Fruit fly (Drosophila melanogaster): ENCODE data around the gene Tap42.

Tap42 gene

dm6 chr2L:13378488-13378964, 11.1 kb downstream of the Tap42 start, which contains the start of the genes CG9302 and beta'COP:
Gene CG9302 (minus strand): TSS chr2L:13378538.
Gene beta'COP (plus strand): TSS chr2L:13378902.
- peak; percentile 69 for TF ChIP-seq NfI (GFP tag; optimal IDR thresholded peaks at IDR 0.05)
- 0 out of 3 replicates have a peak, but pooled peaks have one; percentile 57 for TF ChIP-seq CG34422 (GFP tag; IDR thresholded peaks at IDR 0.05)
- TF ChIP-seq ham (GFP tag; IDR thresholded peaks at IDR 0.05), result 0 out of 2 replicates have a peak, but pooled peaks have one; percentile 12
- TF ChIP-seq aop (GFP tag; IDR thresholded peaks at IDR 0.05), result no peak
- TF ChIP-seq CG14050 (GFP tag; IDR thresholded peaks at IDR 0.05), result no peak
- peak; percentile 73 for TF ChIP-seq Fer2 (tag; optimal IDR thresholded peaks at IDR 0.05)
- TF ChIP-seq CG3847 (GFP tag; IDR thresholded peaks at IDR 0.05), result peak; percentile 72; the same call in 1 of the 2 replicates
- TF ChIP-seq CG17385 (GFP tag; optimal IDR thresholded peaks at IDR 0.05), result peak; percentile 95
- TF ChIP-seq CG34376 (GFP tag; optimal IDR thresholded peaks at IDR 0.05), result no peak
- TF ChIP-seq tio (GFP tag; optimal IDR thresholded peaks at IDR 0.05), result no peak
- TF ChIP-seq CG11695 (GFP tag; IDR thresholded peaks at IDR 0.05), result no peak
- TF ChIP-seq CG8944 (GFP tag; optimal IDR thresholded peaks at IDR 0.05), result peak; percentile 43
- peak; percentile 81 for TF ChIP-seq CG14710 (tag; optimal IDR thresholded peaks at IDR 0.05)
- TF ChIP-seq Sry-δ (GFP tag; optimal IDR thresholded peaks at IDR 0.05), result peak; percentile 85
- peak; percentile 60; the same call in 1 of the 3 replicates for TF ChIP-seq zfh1 (GFP tag; IDR thresholded peaks at IDR 0.05)
- TF ChIP-seq her (GFP tag; optimal IDR thresholded peaks at IDR 0.05), result no peak
- peak; percentile 73 for TF ChIP-seq ind (GFP tag; optimal IDR thresholded peaks at IDR 0.05)
- no peak for TF ChIP-seq odd (GFP tag; optimal IDR thresholded peaks at IDR 0.05)
- no peak for TF ChIP-seq cwo (GFP tag; optimal IDR thresholded peaks at IDR 0.05)
- TF ChIP-seq stc (GFP tag; IDR thresholded peaks at IDR 0.05), result no peak
- peak; percentile 59 for TF ChIP-seq CHES-1-like (GFP tag; optimal IDR thresholded peaks at IDR 0.05)
- peak; percentile 63 for TF ChIP-seq amos (GFP tag; IDR thresholded peaks at IDR 0.05; ENCODE audit: partially characterized antibody)
- TF ChIP-seq salm (tag; optimal IDR thresholded peaks at IDR 0.05), result no peak
- no peak for TF ChIP-seq ftz-f1 (GFP tag; optimal IDR thresholded peaks at IDR 0.05)
- TF ChIP-seq otp (GFP tag; IDR thresholded peaks at IDR 0.05), result no peak
- no peak for TF ChIP-seq Gsc (GFP tag; IDR thresholded peaks at IDR 0.05)
- peak; percentile 49 for TF ChIP-seq nerfin-1 (tag; optimal IDR thresholded peaks at IDR 0.05)
- TF ChIP-seq Scr (GFP tag; IDR thresholded peaks at IDR 0.05; ENCODE audit: partially characterized antibody), result peak; percentile 80
- no peak for TF ChIP-seq chm (GFP tag; IDR thresholded peaks at IDR 0.05)
- peak; percentile 9 for TF ChIP-seq CG7928 (GFP tag; optimal IDR thresholded peaks at IDR 0.05)
- TF ChIP-seq seq (GFP tag; IDR thresholded peaks at IDR 0.05), result no peak
- TF ChIP-seq CG6683 (GFP tag; optimal IDR thresholded peaks at IDR 0.05), result peak; percentile 14
- TF ChIP-seq CG2202 (tag; optimal IDR thresholded peaks at IDR 0.05), result peak; percentile 10
- no peak for TF ChIP-seq oc (tag; optimal IDR thresholded peaks at IDR 0.05)
- no peak for TF ChIP-seq C15 (GFP tag; IDR thresholded peaks at IDR 0.05)
- TF ChIP-seq usp (GFP tag; optimal IDR thresholded peaks at IDR 0.05), result no peak
- peak; percentile 52 for TF ChIP-seq Xrp1 (GFP tag; IDR thresholded peaks at IDR 0.05)
- peak; percentile 66 for TF ChIP-seq CG4328 (GFP tag; optimal IDR thresholded peaks at IDR 0.05)
- no peak for TF ChIP-seq fd102C (GFP tag; optimal IDR thresholded peaks at IDR 0.05)
- no peak for TF ChIP-seq CG6813 (GFP tag; optimal IDR thresholded peaks at IDR 0.05)
- TF ChIP-seq CG13296 (GFP tag; optimal IDR thresholded peaks at IDR 0.05), result no peak
- peak; percentile 54 for TF ChIP-seq HHEX (GFP tag; optimal IDR thresholded peaks at IDR 0.05)
- peak; percentile 69 for TF ChIP-seq CG30020 (tag; optimal IDR thresholded peaks at IDR 0.05)
- TF ChIP-seq CG9609 (GFP tag; optimal IDR thresholded peaks at IDR 0.05), result no peak
- peak; percentile 86 for TF ChIP-seq sens (GFP tag)
- TF ChIP-seq az2 (GFP tag; optimal IDR thresholded peaks at IDR 0.05), result peak; percentile 71
- TF ChIP-seq Dbx (GFP tag; IDR thresholded peaks at IDR 0.05), result peak; percentile 80
- TF ChIP-seq repo (GFP tag; optimal IDR thresholded peaks at IDR 0.05), result no peak
- TF ChIP-seq gfzf (GFP tag; optimal IDR thresholded peaks at IDR 0.05), result no peak
- no peak for TF ChIP-seq toy (GFP tag; IDR thresholded peaks at IDR 0.05)
- peak; percentile 65 for TF ChIP-seq CG16815 (GFP tag; optimal IDR thresholded peaks at IDR 0.05)
